Fruit fly (Drosophila melanogaster): ENCODE results near the gene ATPsynCF6.

- no peak for TF ChIP-seq luna (GFP tag; optimal IDR thresholded peaks at IDR 0.05)
- TF ChIP-seq CG33557 (GFP tag; optimal IDR thresholded peaks at IDR 0.05), result no peak
- no peak for TF ChIP-seq Taf1 (GFP tag; IDR thresholded peaks at IDR 0.05)
- peak in 1 of 2 experiments; percentile 50 for TF ChIP-seq chif (GFP tag; optimal IDR thresholded peaks at IDR 0.05)
- no peak for TF ChIP-seq Hr39 (optimal IDR thresholded peaks at IDR 0.05)
- no peak for TF ChIP-seq Fer1 (GFP tag; optimal IDR thresholded peaks at IDR 0.05)
Observed at dm6 chr3R:23386907-23387306, 31.0 kb upstream of the ATPsynCF6 start.

Measured in whole organism, embryonic.